Fruit fly (Drosophila melanogaster) ovary, adult (tissue): ENCODE results near the gene mon2.
A peak's percentile ranks its signal among the peaks of the same experiment; 100 is the strongest.

ENCODE experiments used
- CG17801 ChIP-seq: fragments of 200-800 bp; optimal IDR thresholded peaks from 2 replicates; lab custom pipeline; 2019; ENCODE audit warnings: missing biosample characterization, mild to moderate bottlenecking, missing genetic modification characterization, moderate library complexity; ENCODE audit not compliant: partially characterized antibody

Gene mon2

DNA sequence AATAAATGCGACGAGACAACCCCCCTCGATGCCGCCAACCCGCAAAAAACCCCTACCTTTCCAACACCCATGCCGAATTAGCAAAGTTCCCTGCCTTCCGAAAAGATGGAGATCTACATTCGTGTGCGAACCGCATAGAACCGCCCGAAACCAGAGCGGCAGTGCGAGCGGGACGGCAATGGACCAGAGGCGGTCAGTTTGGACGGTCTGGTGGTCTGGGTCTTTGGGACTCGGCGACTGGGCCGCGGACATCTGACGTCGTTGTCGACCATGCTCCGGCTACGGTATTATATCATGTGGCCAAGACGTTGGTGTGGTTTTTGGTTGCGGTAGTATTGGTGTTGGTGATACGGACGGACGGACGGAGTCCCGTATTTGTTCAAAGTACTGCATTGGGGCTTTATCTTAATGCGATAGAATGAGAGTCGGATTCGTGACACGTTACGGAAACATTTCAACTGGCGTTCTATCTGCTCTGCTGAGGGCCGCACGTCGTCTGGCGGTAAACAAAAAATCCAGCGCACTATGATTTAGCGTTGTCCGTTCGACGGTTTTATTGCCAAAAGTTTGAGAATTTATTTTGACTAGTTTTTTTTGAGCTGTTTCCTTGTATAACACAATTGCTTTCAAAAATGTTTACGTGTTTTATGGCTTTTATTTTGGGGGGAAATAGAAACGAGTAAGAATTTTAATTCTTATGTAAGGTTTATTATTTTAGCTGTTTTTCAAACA is 36.9 kb downstream of the mon2 start:
- no peak for TF ChIP-seq CG17801 (GFP tag; lab: Kevin White, UChicago)

DNA sequence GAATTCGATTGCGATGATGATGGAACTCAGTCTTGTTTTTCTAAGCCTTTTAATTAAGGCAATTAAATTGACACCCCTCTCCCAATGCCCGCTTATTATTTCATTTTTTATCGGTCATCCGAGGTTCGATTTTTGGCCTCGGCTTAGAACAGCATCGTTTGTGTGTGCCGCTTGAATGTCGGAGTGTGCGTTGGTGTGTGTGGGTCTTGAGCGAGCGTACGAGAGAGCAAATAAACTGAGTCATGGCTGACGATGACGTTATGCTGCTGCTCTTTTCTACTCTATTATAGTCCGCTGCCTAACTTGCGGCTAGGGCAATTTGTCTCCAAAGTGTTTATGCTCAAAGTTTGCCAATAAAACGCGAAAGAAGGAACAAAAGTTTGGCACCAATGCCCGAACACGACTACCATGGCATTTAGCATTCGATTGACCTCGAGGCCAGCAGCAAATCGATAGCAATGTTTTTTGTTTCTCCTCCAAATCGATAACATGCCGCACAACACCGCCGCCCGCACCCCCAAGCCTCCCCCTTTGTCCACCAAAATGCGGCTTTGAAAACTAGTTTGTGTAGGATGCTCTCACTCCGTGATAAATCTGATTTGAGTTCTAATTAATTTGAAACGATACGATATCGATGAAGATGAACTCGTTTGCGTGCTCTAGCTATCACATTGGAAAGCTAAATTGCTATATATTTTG is 38.2 kb downstream of the mon2 start:
- no peak for TF ChIP-seq CG17801 (GFP tag; lab: Kevin White, UChicago)

DNA sequence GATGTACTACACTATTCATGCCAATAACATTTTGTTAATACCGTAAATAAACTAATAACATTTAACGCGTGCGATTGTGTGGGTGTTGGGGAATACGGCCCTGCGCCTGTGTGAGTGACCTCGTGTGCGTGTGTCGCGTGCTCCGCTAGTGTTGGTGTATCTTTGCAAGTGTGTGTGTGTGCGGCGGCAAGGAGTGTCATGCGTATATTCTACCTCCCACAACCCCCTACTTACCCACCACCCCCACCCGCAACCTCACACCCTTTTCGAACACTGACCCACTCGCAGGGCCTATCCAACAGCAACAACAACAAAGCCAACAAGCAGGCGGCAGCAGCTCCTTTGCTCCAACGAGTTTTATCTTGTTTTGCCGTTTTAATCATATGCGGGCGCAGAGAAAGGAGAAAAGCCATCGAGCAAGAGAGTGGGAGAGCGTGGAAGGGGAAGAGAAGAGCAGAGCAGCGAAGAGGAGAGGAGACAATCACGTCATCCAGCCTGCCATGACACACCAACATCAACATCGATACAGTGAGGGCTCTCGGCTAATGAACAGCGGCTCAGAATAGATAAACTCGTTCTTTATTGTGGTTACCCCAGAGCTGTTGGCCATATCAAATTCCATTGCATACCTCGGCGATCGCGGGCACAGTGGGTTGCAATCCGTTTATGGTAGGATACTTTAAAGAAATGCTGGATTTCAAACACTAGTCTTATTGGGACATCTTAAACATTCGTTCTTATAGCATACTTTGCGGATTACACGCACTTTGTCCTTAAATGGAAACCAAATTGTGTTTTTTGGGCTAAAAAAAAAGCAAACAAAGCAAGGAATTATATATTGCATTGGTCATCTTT is 39.2 kb downstream of the mon2 start:
- no peak for TF ChIP-seq CG17801 (GFP tag; lab: Kevin White, UChicago)

DNA sequence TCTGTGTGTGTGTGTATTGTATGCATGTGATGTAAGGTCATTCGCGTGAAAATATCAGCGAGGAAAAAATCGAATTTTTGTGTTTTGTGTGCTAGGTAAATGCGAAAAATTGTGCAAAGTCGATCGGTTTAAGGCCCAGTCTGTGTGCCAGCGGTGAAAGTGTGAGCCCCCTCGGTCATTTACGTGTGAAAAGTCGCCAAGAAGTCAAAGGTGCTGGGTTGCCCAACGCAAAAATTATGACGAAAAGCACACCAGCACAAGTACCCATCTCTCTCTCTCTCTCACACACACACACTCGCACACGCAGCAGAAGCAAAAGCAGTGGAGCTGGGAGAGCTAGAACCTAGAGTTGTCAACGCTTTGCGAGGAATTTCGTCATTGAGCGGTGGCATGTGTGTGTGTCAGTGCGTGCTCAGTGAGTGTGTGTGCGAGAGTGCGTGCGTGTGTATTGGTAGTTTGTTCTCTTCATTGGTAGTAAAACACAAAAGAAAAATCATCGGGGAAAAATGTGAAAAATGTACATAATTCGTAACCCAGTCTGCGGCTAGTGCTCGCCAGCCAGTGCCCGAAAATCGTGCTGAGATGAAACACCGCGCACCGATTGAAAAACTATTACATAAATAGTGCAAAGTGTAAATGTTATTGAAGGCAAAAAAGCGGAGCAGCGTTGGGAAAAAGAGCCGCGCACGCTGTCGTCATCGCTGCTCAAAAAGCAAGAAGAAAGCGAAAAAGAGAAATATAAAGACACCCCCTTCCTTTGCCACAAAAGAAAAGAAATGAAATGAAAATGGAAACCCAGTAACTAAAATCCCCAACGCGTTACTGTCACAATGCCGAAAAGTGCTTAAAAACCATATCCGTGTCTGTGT is 40.1 kb downstream of the mon2 start:
- no peak for TF ChIP-seq CG17801 (GFP tag; lab: Kevin White, UChicago)

DNA sequence CACCGCTTCAGTTG is 40.6 kb downstream of the mon2 start, which contains the start of gene Bsg:
TSS of gene Bsg (plus strand) at position 8 of the 14 bp plus-strand sequence.
- no peak for TF ChIP-seq CG17801 (GFP tag; lab: Kevin White, UChicago)

DNA sequence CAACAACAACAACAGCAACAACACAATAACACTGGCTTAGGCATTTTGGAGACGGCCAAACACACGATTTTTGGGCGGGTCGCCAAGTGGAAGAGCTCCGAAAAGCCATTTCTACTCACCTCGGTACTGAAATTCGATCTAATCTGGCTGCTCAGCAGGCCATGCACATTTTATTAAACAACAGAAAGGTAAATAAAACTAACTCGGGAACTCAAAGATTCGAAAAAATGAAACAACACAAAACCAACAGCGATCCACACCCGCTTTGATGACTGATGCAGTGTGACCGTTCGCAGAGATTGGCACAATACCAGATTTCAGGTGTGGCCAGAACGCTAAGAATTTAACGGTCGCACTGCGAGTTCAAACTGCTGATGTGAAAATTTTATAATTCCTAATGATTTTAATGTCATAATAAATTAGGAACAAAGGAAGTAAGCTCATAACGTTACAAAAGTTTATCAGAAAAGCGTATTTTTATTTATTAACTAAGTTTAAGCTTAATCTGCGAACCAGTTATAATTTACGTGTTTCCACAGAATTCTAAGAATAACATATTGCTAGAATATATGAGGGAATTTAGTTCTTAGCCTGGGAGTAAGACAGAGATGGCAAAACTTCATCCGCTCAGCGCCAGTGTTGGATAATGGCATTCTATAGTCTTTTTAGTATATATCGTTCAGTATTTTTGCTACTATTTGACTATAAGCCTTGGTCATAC is 41.0 kb downstream of the mon2 start, which contains the start of gene Mcr:
TSS of gene Mcr (minus strand) at position 291 of the 721 bp plus-strand sequence.
- peak; percentile 14 for TF ChIP-seq CG17801 (GFP tag; lab: Kevin White, UChicago)

DNA sequence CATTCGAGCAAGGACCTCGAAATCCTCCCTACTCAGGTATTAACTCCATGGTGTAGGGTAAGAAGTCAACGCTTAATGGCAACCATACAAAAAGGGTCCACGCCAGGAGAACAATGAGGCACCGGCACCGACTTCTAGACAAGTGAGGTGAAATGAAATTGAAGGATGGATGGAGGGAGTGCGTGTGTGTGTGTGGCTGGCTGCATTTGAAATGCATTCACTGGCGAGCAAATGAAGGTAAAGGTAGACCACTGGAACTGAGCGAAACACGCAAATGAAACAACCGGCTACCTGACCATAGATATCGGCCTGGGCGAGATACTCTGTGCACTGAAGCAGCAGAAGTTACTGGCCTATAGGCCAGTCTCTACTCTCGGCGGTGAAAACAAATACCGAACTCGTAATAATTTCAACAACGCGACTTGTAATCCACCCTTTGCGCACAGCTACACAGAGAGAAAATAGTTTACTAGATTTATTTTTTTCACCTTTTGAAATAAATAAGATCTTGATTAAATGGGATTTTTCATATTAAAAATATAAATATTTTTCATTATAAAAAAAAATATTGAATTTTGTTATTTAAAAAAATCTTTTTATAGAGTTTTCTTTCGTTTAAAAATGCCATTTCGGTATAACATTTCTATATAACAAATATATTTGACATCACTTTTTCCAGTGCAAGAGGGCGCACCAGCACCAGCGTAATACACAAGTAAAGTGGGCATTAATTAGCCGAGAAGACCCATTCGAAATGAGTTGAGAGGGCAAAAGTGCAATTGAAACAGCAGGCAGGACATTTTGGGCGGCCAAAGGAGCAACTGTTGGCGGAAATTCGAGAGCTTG is 41.9 kb downstream of the mon2 start:
- TF ChIP-seq CG17801 (GFP tag; lab: Kevin White, UChicago): no peak

DNA sequence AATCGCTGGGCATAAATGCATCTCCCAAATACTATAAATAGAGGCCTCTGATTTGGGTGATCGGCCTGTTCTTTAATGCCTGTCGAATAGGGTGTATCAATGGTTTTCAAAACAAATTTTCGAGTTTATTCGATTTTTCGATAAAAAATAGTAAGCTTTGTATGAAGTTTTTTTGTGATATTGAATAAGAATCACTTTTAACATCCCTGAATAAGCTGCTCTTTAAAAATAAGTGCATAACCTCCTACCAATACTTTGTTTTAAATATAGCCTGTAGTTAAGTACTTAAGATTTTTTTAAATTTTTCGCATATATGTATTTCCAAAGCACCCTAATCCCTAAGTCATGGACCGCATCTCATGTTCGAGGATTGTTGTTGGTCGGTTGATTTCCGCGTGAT is 43.2 kb downstream of the mon2 start:
- TF ChIP-seq CG17801 (GFP tag; lab: Kevin White, UChicago): no peak

DNA sequence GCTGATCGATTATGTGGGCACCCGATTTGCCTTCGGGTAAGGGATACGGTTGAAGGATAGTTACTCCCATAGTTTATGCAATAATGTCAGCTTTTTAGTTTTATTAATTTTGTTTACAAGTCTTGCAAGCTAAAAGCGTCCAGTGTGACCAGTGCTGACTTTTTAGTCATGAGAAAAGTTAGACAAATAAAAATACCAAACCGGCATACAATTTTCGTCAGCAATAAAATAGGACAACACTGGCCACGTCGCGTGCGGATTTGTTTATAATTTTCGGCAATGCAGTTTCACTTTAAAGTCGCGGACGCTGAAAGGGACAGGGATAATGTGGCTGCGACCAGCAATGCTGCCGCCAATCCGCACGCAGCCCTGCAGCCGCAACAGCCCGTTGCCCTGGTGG is 51.1 kb downstream of the mon2 start, which contains the start of the genes MED20 and Trf:
TSS of gene MED20 (minus strand) at position 157 of the 400 bp plus-strand sequence.
TSS of gene Trf (plus strand) at position 204 of the 400 bp plus-strand sequence.
- TF ChIP-seq CG17801 (GFP tag; lab: Kevin White, UChicago): no peak

DNA sequence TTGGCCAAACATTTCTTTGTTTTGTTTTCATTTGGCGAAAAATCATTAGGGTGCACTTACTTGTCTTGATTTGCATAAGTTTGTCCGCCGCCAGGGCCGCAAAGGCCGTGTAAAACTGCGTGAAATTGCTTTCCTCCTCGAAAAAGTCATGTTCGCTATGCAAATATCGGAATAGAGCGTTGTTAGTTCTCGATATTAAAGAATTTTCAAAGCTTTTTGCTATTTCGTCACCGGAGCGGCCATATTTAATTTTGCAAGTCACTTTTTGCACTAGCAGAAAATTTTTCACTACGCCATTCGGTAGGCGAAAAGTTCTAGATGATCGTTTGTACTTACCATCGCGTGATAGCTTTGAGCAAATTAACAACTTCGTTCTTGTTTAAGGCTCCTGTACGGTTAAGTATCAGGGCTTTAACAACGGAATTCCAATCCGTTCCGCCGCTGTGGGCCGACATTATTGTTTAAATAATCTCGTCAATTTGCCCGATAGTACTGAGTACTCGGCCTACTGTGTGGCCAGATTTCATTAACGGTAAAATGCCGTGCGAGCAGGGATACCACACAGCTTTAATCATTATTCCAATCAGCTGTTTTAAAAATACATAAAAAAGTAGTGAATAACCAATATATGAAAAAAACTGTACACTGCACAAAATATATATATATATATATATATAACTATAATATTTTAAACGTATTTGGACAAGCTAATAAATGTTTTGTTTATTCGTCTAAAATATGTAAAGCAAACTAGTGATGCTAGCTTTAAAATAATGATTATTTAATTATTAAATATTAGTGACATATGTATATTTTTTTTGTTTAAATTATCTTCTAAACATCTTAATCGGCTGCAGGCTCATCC is 52.5 kb downstream of the mon2 start, which contains the start of gene poe:
TSS of gene poe (minus strand) at position 513 of the 865 bp plus-strand sequence.
- TF ChIP-seq CG17801 (GFP tag; lab: Kevin White, UChicago): peak; percentile 65
